Worm (Caenorhabditis elegans) whole organism, L1 larva: ENCODE results near the gene let-413.

Source experiments
- mab-9 ChIP-seq: fragments of 200-800 bp; sonication (Bioruptor generic); IDR thresholded peaks from 2 replicates; pipeline ENCODE4 v1.3.6; 2022; ENCODE audit warnings: missing genetic modification reagents, missing genetic modification characterization, missing compliant biosample characterization
- mep-1 ChIP-seq: fragments of 150-350 bp; optimal IDR thresholded peaks from 2 replicates; lab custom pipeline; 2014; ENCODE audit warnings: missing biosample characterization, missing genetic modification characterization
- pqm-1 ChIP-seq: sonication (generic microtip); optimal IDR thresholded peaks from 3 replicates; lab custom pipeline; 2017; ENCODE audit warnings: missing biosample characterization, missing genetic modification characterization
- snpc-4 ChIP-seq: fragments of 150-350 bp; optimal IDR thresholded peaks from 2 replicates; lab custom pipeline; 2014; ENCODE audit warnings: missing biosample characterization, missing genetic modification characterization

ce11 chrV:8010846-8011245 is 33.3 kb upstream of the let-413 start, which contains the start of gene lmtr-2:
- TF ChIP-seq mep-1 (tag; lab: Kevin White, UChicago) (no peak), snpc-4 (tag; lab: Kevin White, UChicago) (no peak), pqm-1 (no peak), mab-9 (no peak)
